Worm (Caenorhabditis elegans): ENCODE measurements around the gene trpp-12.

Gene trpp-12

DNA sequence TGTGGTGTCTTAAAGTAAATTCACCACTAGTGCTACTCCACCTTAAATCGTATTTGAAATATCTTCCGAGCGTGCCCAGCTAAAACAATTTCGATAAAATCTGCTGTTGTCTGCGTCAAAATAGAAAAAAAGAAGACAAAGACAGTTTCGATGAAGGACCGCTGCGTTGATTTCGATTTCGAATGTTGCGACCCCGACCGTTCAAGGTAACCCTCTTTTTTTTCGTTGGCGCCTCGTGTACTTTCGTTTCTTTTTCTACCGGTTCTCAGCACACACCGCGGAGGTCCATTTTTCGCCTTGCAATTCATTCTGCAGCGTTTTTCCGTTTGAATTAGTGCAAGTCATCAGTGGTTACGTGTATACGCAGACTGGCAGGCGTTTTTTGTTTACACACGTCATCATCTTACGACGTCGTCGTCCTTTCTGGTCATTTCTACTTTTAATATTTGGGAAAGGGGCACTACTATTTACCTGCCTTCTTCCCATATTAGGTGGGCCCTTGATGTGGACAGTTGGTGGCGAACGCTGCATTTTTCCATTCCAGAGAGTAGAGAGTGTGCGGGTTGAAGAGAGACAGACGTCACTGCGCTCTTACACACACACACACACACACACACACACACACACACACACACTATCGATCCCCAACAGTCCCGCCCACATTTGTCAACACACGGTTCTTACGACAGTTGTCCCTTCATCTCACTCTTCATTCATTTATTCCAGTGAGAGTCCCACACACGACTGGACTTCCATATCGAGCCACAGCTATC, 41.3 kb upstream of the trpp-12 start:
- TF ChIP-seq madf-8 (GFP tag; conservative IDR thresholded peaks at IDR 0.05) (no peak), hmg-1.2 (GFP tag; IDR thresholded peaks at IDR 0.05) (peak; percentile 63), hlh-26 (GFP tag; conservative IDR thresholded peaks at IDR 0.05) (no peak), ceh-27 (GFP tag; optimal IDR thresholded peaks at IDR 0.05) (peak; percentile 45), B0035.1 (tag; optimal IDR thresholded peaks at IDR 0.05) (no peak), ztf-3 (GFP tag; optimal IDR thresholded peaks at IDR 0.05) (peak; percentile 27), fkh-3 (tag; optimal IDR thresholded peaks at IDR 0.05) (no peak), ztf-26 (tag; optimal IDR thresholded peaks at IDR 0.05) (peak; percentile 32), die-1 (tag; optimal IDR thresholded peaks at IDR 0.05) (no peak), attf-6 (GFP tag; IDR thresholded peaks at IDR 0.05) (no peak), aptf-2 (GFP tag; conservative IDR thresholded peaks at IDR 0.05) (peak; percentile 66), tbx-9 (tag; optimal IDR thresholded peaks at IDR 0.05; ENCODE audit: borderline replicate concordance) (no peak), ceh-100 (GFP tag; IDR thresholded peaks at IDR 0.05) (no peak), zim-3 (tag; optimal IDR thresholded peaks at IDR 0.05) (no peak), let-607 (tag; optimal IDR thresholded peaks at IDR 0.05) (no peak), madf-6 (GFP tag; IDR thresholded peaks at IDR 0.05) (no peak), snpc-1.3 (tag; optimal IDR thresholded peaks at IDR 0.05; ENCODE audit: insufficient read depth) (no peak), dox-1 (GFP tag; IDR thresholded peaks at IDR 0.05) (peak; percentile 39; the same call in 1 of the 2 replicates), F55B11.4 (tag; optimal IDR thresholded peaks at IDR 0.05; ENCODE audit: borderline replicate concordance, insufficient read depth) (no peak), T26A5.8 (tag; optimal IDR thresholded peaks at IDR 0.05) (no peak)

DNA sequence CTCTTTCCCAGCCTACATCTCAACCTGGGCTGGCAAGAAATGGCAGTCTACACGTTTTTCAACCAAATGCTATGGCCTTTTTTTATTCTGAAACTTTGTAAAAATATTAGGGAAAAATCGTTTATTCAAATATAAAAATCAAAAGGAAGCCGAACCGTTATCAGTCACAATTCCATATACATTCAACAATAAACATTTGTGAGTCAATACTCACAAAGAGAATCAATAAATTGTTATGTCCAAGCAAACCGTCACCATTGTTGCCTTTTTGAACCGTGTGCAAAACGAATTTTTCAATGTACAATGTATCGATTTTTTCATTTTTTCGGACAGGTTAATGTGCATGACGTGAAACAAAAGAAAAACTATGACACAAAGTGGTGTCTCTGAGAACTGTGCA, 40.4 kb upstream of the trpp-12 start:
- no peak for TF ChIP-seq ztf-28 (GFP tag; IDR thresholded peaks at IDR 0.05)
- TF ChIP-seq rpc-1 (optimal IDR thresholded peaks at IDR 0.05): no peak
- no peak for TF ChIP-seq rpc-1 (tag; optimal IDR thresholded peaks at IDR 0.05)
- no peak for TF ChIP-seq rcor-1 (GFP tag; IDR thresholded peaks at IDR 0.05)

DNA sequence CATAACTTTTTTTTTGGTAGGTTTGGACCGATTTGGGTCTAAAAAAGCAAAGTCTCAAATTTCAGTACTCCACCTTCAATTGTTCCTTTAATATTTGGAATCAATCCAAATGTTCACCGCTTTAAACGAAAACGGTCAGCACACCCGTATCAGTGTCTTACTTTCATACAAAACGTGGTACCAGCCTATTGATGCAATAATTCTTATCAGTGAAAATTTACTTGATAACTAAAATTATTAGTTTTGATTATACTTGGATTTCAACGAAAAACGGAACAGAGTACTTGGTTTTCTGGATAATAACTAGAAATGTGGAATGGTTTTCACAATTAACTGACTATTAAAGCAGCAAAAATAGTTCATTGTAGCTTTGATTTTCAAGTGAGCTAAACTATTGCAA, 38.8 kb upstream of the trpp-12 start:
- TF ChIP-seq nhr-80 (tag; optimal IDR thresholded peaks at IDR 0.05): peak; percentile 68
- TF ChIP-seq F23B12.7 (tag; optimal IDR thresholded peaks at IDR 0.05; ENCODE audit: insufficient read depth): no peak
- no peak for TF ChIP-seq ceh-40 (GFP tag; IDR thresholded peaks at IDR 0.05)
- TF ChIP-seq Y53F4B.3 (GFP tag; IDR thresholded peaks at IDR 0.05): no peak
- TF ChIP-seq lag-1 (GFP tag; IDR thresholded peaks at IDR 0.05): no peak
- no peak for TF ChIP-seq ccch-3 (GFP tag; optimal IDR thresholded peaks at IDR 0.05)
- TF ChIP-seq lin-54 (GFP tag; optimal IDR thresholded peaks at IDR 0.05): no peak
- no peak for TF ChIP-seq dpl-1 (GFP tag; optimal IDR thresholded peaks at IDR 0.05)

DNA sequence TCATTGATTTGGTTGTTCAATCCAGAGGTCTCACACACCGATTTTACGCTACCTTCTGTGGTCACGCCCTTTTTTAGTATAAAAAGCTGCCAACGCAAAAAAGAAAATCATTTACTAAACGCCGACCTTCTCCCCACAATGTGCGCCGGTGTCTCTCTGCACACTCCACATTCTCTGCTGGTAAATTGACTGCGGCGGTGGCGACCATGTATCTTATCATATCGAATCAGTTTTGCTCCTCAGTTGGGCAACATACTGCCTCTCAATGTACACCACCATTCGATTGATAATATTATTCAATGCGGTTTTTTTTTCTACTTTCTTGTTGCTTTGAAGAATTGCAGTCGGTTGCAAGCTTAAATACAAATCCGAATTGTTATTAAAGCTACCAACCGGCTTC, 37.4 kb upstream of the trpp-12 start:
- TF ChIP-seq dox-1 (GFP tag; IDR thresholded peaks at IDR 0.05) (peak; percentile 69), ceh-40 (GFP tag; IDR thresholded peaks at IDR 0.05) (no peak), F57C9.4 (tag; optimal IDR thresholded peaks at IDR 0.05) (no peak), tbp1 (GFP tag; optimal IDR thresholded peaks at IDR 0.05) (peak; percentile 22), dpl-1 (GFP tag; optimal IDR thresholded peaks at IDR 0.05) (no peak), ceh-100 (GFP tag; IDR thresholded peaks at IDR 0.05) (no peak), nfya-2 (GFP tag; IDR thresholded peaks at IDR 0.05) (no peak), gei-17 (GFP tag; optimal IDR thresholded peaks at IDR 0.05) (no peak), F33H1.4 (GFP tag; IDR thresholded peaks at IDR 0.05) (no peak), F52B5.7 (tag; optimal IDR thresholded peaks at IDR 0.05) (no peak), ztf-26 (tag; optimal IDR thresholded peaks at IDR 0.05) (no peak), madf-6 (GFP tag; IDR thresholded peaks at IDR 0.05) (no peak), nfya-1 (tag; optimal IDR thresholded peaks at IDR 0.05; ENCODE audit: borderline replicate concordance, insufficient read depth) (no peak), ztf-6 (GFP tag; IDR thresholded peaks at IDR 0.05) (no peak), snpc-4 (GFP tag; optimal IDR thresholded peaks at IDR 0.05) (no peak), snpc-4 (tag; optimal IDR thresholded peaks at IDR 0.05) (no peak), sptf-2 (GFP tag; optimal IDR thresholded peaks at IDR 0.05) (no peak), lin-40 (tag; optimal IDR thresholded peaks at IDR 0.05) (no peak), T26A5.8 (tag; optimal IDR thresholded peaks at IDR 0.05) (no peak), Y53F4B.3 (GFP tag; IDR thresholded peaks at IDR 0.05) (no peak)
